Fruit fly (Drosophila melanogaster): Measurements from ENCODE around the gene CG46394.

dm6 chr3L:11563972-11564533, 36.1 kb upstream of the CG46394 start, which contains the start of the genes CG46412 and CG33267:
- TF ChIP-seq CTCF (optimal IDR thresholded peaks at IDR 0.05) (no peak), CG8478 (optimal IDR thresholded peaks at IDR 0.05) (no peak)

Data from S2 (cell line).